Worm (Caenorhabditis elegans) whole organism, L1 larva: ENCODE data around the gene set-13.

Experiments
- C16A3.4 ChIP-seq: fragments of 150-350 bp; optimal IDR thresholded peaks from 2 replicates; lab custom pipeline; 2014; ENCODE audit warnings: missing biosample characterization, missing genetic modification characterization
- Y116A8C.19 ChIP-seq: sonication (generic microtip); optimal IDR thresholded peaks from 2 replicates; lab custom pipeline; 2016; ENCODE audit warnings: missing compliant biosample characterization, missing genetic modification characterization, borderline replicate concordance
- alr-1 ChIP-seq: fragments of 200-800 bp; sonication (Bioruptor generic); optimal IDR thresholded peaks from 2 replicates; lab custom pipeline; 2018; ENCODE audit warnings: borderline replicate concordance, mild to moderate bottlenecking, missing genetic modification characterization, missing compliant biosample characterization
- blmp-1 ChIP-seq: fragments of 150-350 bp; optimal IDR thresholded peaks from 2 replicates; lab custom pipeline; 2014; ENCODE audit warnings: missing biosample characterization, missing genetic modification characterization
- ceh-82 ChIP-seq, 3 experiments: fragments of 150-350 bp in 1 of 3; sonication (generic microtip) in 2 of 3; optimal IDR thresholded peaks; 2 replicates each; lab custom pipeline; 2014 to 2017; ENCODE audit warnings: missing biosample characterization in 3 of 3, missing genetic modification characterization in 3 of 3
- ceh-88 ChIP-seq: fragments of 200-800 bp; sonication (Bioruptor generic); IDR thresholded peaks from 2 replicates; pipeline ENCODE4 v1.3.6; 2022; ENCODE audit warnings: missing genetic modification characterization, missing compliant biosample characterization
- dpl-1 ChIP-seq, 3 experiments: fragments of 150-350 bp in 2 of 3; sonication (generic microtip) in 1 of 3; optimal IDR thresholded peaks; 2 replicates each; lab custom pipeline; 2014 to 2017; ENCODE audit warnings: missing biosample characterization in 3 of 3, missing genetic modification characterization in 3 of 3, missing genetic modification reagents in 3 of 3
- dsc-1 ChIP-seq: sonication (generic microtip); optimal IDR thresholded peaks from 2 replicates; lab custom pipeline; 2016; ENCODE audit warnings: mild to moderate bottlenecking, missing genetic modification characterization, missing compliant biosample characterization
- efl-1 ChIP-seq, 4 experiments: fragments of 150-350 bp; optimal IDR thresholded peaks in 3 of 4; peaks in 1 of 4; 1 replicate in 1 of 4; 2 replicates in 3 of 4; lab custom pipeline; 2014; ENCODE audit warnings: missing biosample characterization in 2 of 4, missing genetic modification characterization in 2 of 4, missing genetic modification reagents in 2 of 4
- efl-3 ChIP-seq: fragments of 200-800 bp; sonication (Bioruptor generic); optimal IDR thresholded peaks from 2 replicates; lab custom pipeline; 2018; ENCODE audit warnings: mild to moderate bottlenecking, missing genetic modification characterization, missing compliant biosample characterization
- egl-13 ChIP-seq: sonication (generic microtip); optimal IDR thresholded peaks from 2 replicates; lab custom pipeline; 2016; ENCODE audit warnings: missing genotype, missing genetic modification reagents, missing genetic modification characterization, missing compliant biosample characterization
- ets-5 ChIP-seq: fragments of 200-800 bp; sonication (Bioruptor generic); IDR thresholded peaks from 2 replicates; pipeline ENCODE4 v1.3.6; 2022; ENCODE audit warnings: missing genetic modification characterization, missing compliant biosample characterization
- fkh-8 ChIP-seq: sonication (generic microtip); optimal IDR thresholded peaks from 2 replicates; lab custom pipeline; 2016; ENCODE audit warnings: mild to moderate bottlenecking, missing genetic modification characterization, missing compliant biosample characterization
- fos-1 ChIP-seq: fragments of 150-350 bp; optimal IDR thresholded peaks from 2 replicates; lab custom pipeline; 2014; ENCODE audit warnings: missing biosample characterization, missing genetic modification characterization
- hlh-4 ChIP-seq: sonication (generic microtip); optimal IDR thresholded peaks from 2 replicates; lab custom pipeline; 2016; ENCODE audit warnings: mild to moderate bottlenecking, missing genetic modification characterization, missing compliant biosample characterization
- hpl-2 ChIP-seq: fragments of 150-350 bp; optimal IDR thresholded peaks from 2 replicates; lab custom pipeline; 2014; ENCODE audit warnings: missing biosample characterization, missing genetic modification reagents, missing genetic modification characterization
- irx-1 ChIP-seq: sonication (generic microtip); optimal IDR thresholded peaks from 2 replicates; lab custom pipeline; 2016; ENCODE audit warnings: missing genetic modification characterization, missing compliant biosample characterization
- lin-13 ChIP-seq: fragments of 150-350 bp; optimal IDR thresholded peaks from 2 replicates; lab custom pipeline; 2014; ENCODE audit warnings: missing biosample characterization, missing genetic modification reagents, missing genetic modification characterization
- lin-14 ChIP-seq: fragments of 200-800 bp; sonication (Bioruptor generic); optimal IDR thresholded peaks from 2 replicates; lab custom pipeline; 2018; ENCODE audit warnings: mild to moderate bottlenecking, missing genetic modification characterization, moderate library complexity, missing compliant biosample characterization
- lin-15B ChIP-seq: fragments of 150-350 bp; sonication (generic microtip); optimal IDR thresholded peaks from 3 replicates; lab custom pipeline; 2014; ENCODE audit warnings: missing biosample characterization, missing genetic modification characterization
- lin-39 ChIP-seq: fragments of 150-350 bp; optimal IDR thresholded peaks from 2 replicates; lab custom pipeline; 2014; ENCODE audit warnings: missing biosample characterization, missing genetic modification reagents, missing genetic modification characterization
- mdl-1 ChIP-seq, 2 experiments: fragments of 150-350 bp; optimal IDR thresholded peaks; 2 replicates each; lab custom pipeline; 2014 to 2017; ENCODE audit warnings: missing biosample characterization in 2 of 2, missing genetic modification characterization in 2 of 2, inconsistent platforms in 1 of 2
- nhr-11 ChIP-seq: fragments of 150-350 bp; optimal IDR thresholded peaks from 2 replicates; lab custom pipeline; 2014; ENCODE audit warnings: missing biosample characterization, missing genetic modification characterization
- nhr-12 ChIP-seq: sonication (generic microtip); optimal IDR thresholded peaks from 2 replicates; lab custom pipeline; 2017; ENCODE audit warnings: missing biosample characterization, missing genetic modification characterization
- nhr-19 ChIP-seq: fragments of 200-800 bp; sonication (Bioruptor generic); conservative IDR thresholded peaks from 2 replicates; pipeline ENCODE4 v1.3.6; 2022; ENCODE audit warnings: missing genetic modification characterization, missing compliant biosample characterization
- nhr-20 ChIP-seq: sonication (generic microtip); optimal IDR thresholded peaks from 2 replicates; lab custom pipeline; 2016; ENCODE audit warnings: mild to moderate bottlenecking, missing genetic modification characterization, missing compliant biosample characterization
- nhr-237 ChIP-seq: fragments of 150-350 bp; optimal IDR thresholded peaks from 2 replicates; lab custom pipeline; 2014; ENCODE audit warnings: missing biosample characterization, missing genetic modification characterization
- nhr-71 ChIP-seq: sonication (generic microtip); optimal IDR thresholded peaks from 2 replicates; lab custom pipeline; 2016; ENCODE audit warnings: mild to moderate bottlenecking, missing genetic modification characterization, moderate library complexity, missing compliant biosample characterization
- nhr-76 ChIP-seq: sonication (generic microtip); optimal IDR thresholded peaks from 2 replicates; lab custom pipeline; 2017; ENCODE audit warnings: missing biosample characterization, missing genetic modification characterization
- nhr-77 ChIP-seq: fragments of 150-350 bp; optimal IDR thresholded peaks from 2 replicates; lab custom pipeline; 2014; ENCODE audit warnings: missing biosample characterization, missing genetic modification characterization
- nhr-85 ChIP-seq: sonication (generic microtip); peaks from one replicate; lab custom pipeline; 2016; ENCODE audit warnings: missing genetic modification characterization, inconsistent platforms, missing compliant biosample characterization
- skn-1 ChIP-seq: fragments of 150-350 bp; optimal IDR thresholded peaks from 2 replicates; lab custom pipeline; 2014; ENCODE audit warnings: missing biosample characterization, missing genetic modification characterization
- snpc-4 ChIP-seq: fragments of 150-350 bp; optimal IDR thresholded peaks from 2 replicates; lab custom pipeline; 2014; ENCODE audit warnings: missing biosample characterization, missing genetic modification characterization
- snu-23 ChIP-seq: sonication (generic microtip); optimal IDR thresholded peaks from 2 replicates; lab custom pipeline; 2016; ENCODE audit warnings: missing genetic modification characterization, missing compliant biosample characterization
- sup-37 ChIP-seq: fragments of 200-800 bp; sonication (Bioruptor generic); optimal IDR thresholded peaks from 2 replicates; lab custom pipeline; 2018; ENCODE audit warnings: mild to moderate bottlenecking, missing genetic modification characterization, missing compliant biosample characterization
- swsn-7 ChIP-seq: sonication (generic microtip); optimal IDR thresholded peaks from 2 replicates; lab custom pipeline; 2016; ENCODE audit warnings: missing genetic modification characterization, missing compliant biosample characterization
- tbx-2 ChIP-seq: sonication (generic microtip); optimal IDR thresholded peaks from 2 replicates; lab custom pipeline; 2016; ENCODE audit warnings: missing genetic modification characterization, missing compliant biosample characterization
- unc-30 ChIP-seq: sonication (generic microtip); optimal IDR thresholded peaks from 2 replicates; lab custom pipeline; 2017; ENCODE audit warnings: missing biosample characterization, missing genetic modification characterization
- unc-62 ChIP-seq: fragments of 150-350 bp; optimal IDR thresholded peaks from 2 replicates; lab custom pipeline; 2014; ENCODE audit warnings: missing biosample characterization, missing genetic modification reagents, missing genetic modification characterization
- unc-98 ChIP-seq: fragments of 200-800 bp; sonication (Bioruptor generic); IDR thresholded peaks from 2 replicates; pipeline ENCODE4 v1.3.6; 2022; ENCODE audit warnings: missing genetic modification characterization, missing compliant biosample characterization
- zag-1 ChIP-seq: fragments of 150-350 bp; optimal IDR thresholded peaks from 2 replicates; lab custom pipeline; 2014; ENCODE audit warnings: missing biosample characterization, missing genetic modification characterization

Gene set-13

ce11 chrII:2824169-2824568 lies 7.4 kb downstream of the set-13 start, which contains the start of the genes K12H6.4 and K12H6.9:
K12H6.4 (minus strand) TSS chrII:2824269.
K12H6.9 (plus strand) TSS chrII:2824404.
- no peak for TF ChIP-seq nhr-76
- TF ChIP-seq nhr-12 (tag; lab: Kevin White, UChicago) = no peak
- no peak for TF ChIP-seq nhr-77 (tag; lab: Kevin White, UChicago)
- no peak for TF ChIP-seq ceh-88 (GFP tag; lab: Robert Waterston, UW)
- TF ChIP-seq nhr-20 (tag; lab: Kevin White, UChicago) = no peak
- TF ChIP-seq, all 84 proteins: peak for 0

- no peak for TF ChIP-seq ceh-82 (tag; optimal IDR thresholded peaks at IDR 0.05; lab: Kevin White, UChicago)
- TF ChIP-seq fkh-8 (tag; lab: Kevin White, UChicago) = no peak
- TF ChIP-seq nhr-76 = no peak
- no peak for TF ChIP-seq lin-39
- TF ChIP-seq egl-13 (tag; lab: Kevin White, UChicago) = no peak
- TF ChIP-seq unc-62 (GFP tag; lab: Kevin White, UChicago) = no peak
- no peak for TF ChIP-seq unc-98
- no peak for TF ChIP-seq snpc-4
- TF ChIP-seq mdl-1 (tag; optimal IDR thresholded peaks at IDR 0.05; lab: Kevin White, UChicago) = no peak
Observed at ce11 chrII:2826073-2826472, 9.3 kb downstream of the set-13 start, which contains the start of gene K12H6.5. K12H6.5 (minus strand) TSS chrII:2826173.

- TF ChIP-seq lin-39 (no peak), dsc-1 (tag; lab: Kevin White, UChicago) (no peak), nhr-85 (tag; lab: Kevin White, UChicago) (no peak), swsn-7 (tag; lab: Kevin White, UChicago) (no peak), fkh-8 (tag; lab: Kevin White, UChicago) (no peak), nhr-76 (no peak), nhr-11 (tag; lab: Kevin White, UChicago) (no peak), unc-30 (tag; lab: Kevin White, UChicago) (no peak), sup-37 (GFP tag; lab: Kevin White, UChicago) (no peak)
- TF ChIP-seq, all 84 proteins: peak for 0
Observed at ce11 chrII:2827859-2828403, 11.2 kb downstream of the set-13 start, which contains the start of gene K12H6.8. K12H6.8 (plus strand) TSS chrII:2827896.

ce11 chrII:2829482-2829881 lies 12.7 kb downstream of the set-13 start:
- TF ChIP-seq alr-1 = no peak
- TF ChIP-seq nhr-71 (tag; lab: Kevin White, UChicago) = no peak
- TF ChIP-seq nhr-237 (tag; lab: Kevin White, UChicago) = no peak
- no peak for TF ChIP-seq efl-3 (GFP tag; lab: Kevin White, UChicago)
- TF ChIP-seq blmp-1 (tag; lab: Kevin White, UChicago) = no peak
- TF ChIP-seq fkh-8 (tag; lab: Kevin White, UChicago) = no peak
- no peak for TF ChIP-seq hpl-2
- TF ChIP-seq nhr-12 (tag; lab: Kevin White, UChicago) = no peak
- TF ChIP-seq ets-5 = no peak
- no peak for TF ChIP-seq snu-23 (GFP tag; lab: Kevin White, UChicago)
- no peak for TF ChIP-seq nhr-19 (GFP tag; lab: Robert Waterston, UW)
- TF ChIP-seq snpc-4 = no peak
- TF ChIP-seq lin-14 (GFP tag; lab: Kevin White, UChicago) = no peak

- TF ChIP-seq efl-1 (optimal IDR thresholded peaks at IDR 0.05; lab: Kevin White, UChicago) (no peak), efl-1 (GFP tag; optimal IDR thresholded peaks at IDR 0.05 in 1 of 2; lab: Kevin White, UChicago) (peak in 1 of 2 experiments; percentile 75), egl-13 (tag; lab: Kevin White, UChicago) (no peak), nhr-85 (tag; lab: Kevin White, UChicago) (peak; percentile 42)
Observed at ce11 chrII:2830144-2830543, 13.4 kb downstream of the set-13 start.

- no peak for TF ChIP-seq swsn-7 (tag; lab: Kevin White, UChicago)
- TF ChIP-seq nhr-20 (tag; lab: Kevin White, UChicago) = no peak
- peak; percentile 70 for TF ChIP-seq lin-14 (GFP tag; lab: Kevin White, UChicago)
- no peak for TF ChIP-seq hlh-4
- peak; percentile 6 for TF ChIP-seq lin-13 (GFP tag; lab: Kevin White, UChicago)
- no peak for TF ChIP-seq Y116A8C.19 (tag; lab: Kevin White, UChicago)
- TF ChIP-seq zag-1 = no peak
- no peak for TF ChIP-seq irx-1 (tag; lab: Kevin White, UChicago)
- no peak for TF ChIP-seq nhr-77 (tag; lab: Kevin White, UChicago)
- TF ChIP-seq snpc-4 = no peak
- TF ChIP-seq mdl-1 (tag; optimal IDR thresholded peaks at IDR 0.05; lab: Kevin White, UChicago) = no peak
- TF ChIP-seq fos-1 (tag; lab: Kevin White, UChicago) = no peak
- no peak for TF ChIP-seq tbx-2 (tag; lab: Kevin White, UChicago)
- peak; percentile 43 for TF ChIP-seq skn-1 (tag; lab: Kevin White, UChicago)
- no peak for TF ChIP-seq lin-15B
- TF ChIP-seq nhr-71 (tag; lab: Kevin White, UChicago) = peak; percentile 39
- no peak for TF ChIP-seq C16A3.4 (tag; lab: Kevin White, UChicago)
- peak; percentile 11 for TF ChIP-seq snu-23 (GFP tag; lab: Kevin White, UChicago)
- TF ChIP-seq nhr-85 (tag; lab: Kevin White, UChicago) = peak; percentile 45
- no peak for TF ChIP-seq egl-13 (tag; lab: Kevin White, UChicago)
- TF ChIP-seq dpl-1 (GFP tag; optimal IDR thresholded peaks at IDR 0.05; lab: Kevin White, UChicago) = peak in 1 of 3 experiments; percentile 9
Observed at ce11 chrII:2831173-2831572, 14.4 kb downstream of the set-13 start, which contains the start of gene K12H6.6. K12H6.6 (minus strand) TSS chrII:2831233.
